Worm (Caenorhabditis elegans): ENCODE data around the gene gly-7.

DNA sequence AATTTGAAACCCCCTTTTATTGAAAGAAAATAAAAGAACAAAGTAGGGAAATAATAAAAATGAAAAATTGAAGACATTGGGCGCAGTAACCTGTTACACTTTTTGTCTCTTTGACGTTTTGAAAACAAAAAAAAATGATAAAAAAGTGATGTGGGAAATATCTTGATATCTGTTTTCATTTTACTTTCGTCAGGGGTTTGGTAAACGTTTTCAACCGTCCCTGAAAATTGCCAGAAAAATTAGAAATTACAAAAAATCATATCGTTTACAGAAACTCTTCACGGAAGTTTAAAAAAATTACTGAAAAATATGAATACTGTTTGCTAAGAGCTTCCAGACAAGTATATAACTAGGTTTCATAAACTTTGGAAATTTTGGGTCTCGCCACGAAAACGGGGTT lies 42.0 kb downstream of the gly-7 start, which contains the start of gene F36H9.4:
- TF ChIP-seq hmg-4 (GFP tag; optimal IDR thresholded peaks at IDR 0.05) (no peak), tbx-11 (GFP tag; IDR thresholded peaks at IDR 0.05) (no peak), scrt-1 (GFP tag; IDR thresholded peaks at IDR 0.05) (no peak), flt-1 (GFP tag; IDR thresholded peaks at IDR 0.05) (no peak), ama-1 (optimal IDR thresholded peaks at IDR 0.05) (no peak), sea-1 (GFP tag; conservative IDR thresholded peaks at IDR 0.05) (no peak), ceh-13 (GFP tag; optimal IDR thresholded peaks at IDR 0.05) (no peak), B0310.2 (tag; optimal IDR thresholded peaks at IDR 0.05) (no peak), pes-1 (GFP tag; IDR thresholded peaks at IDR 0.05) (no peak), tbx-37 (GFP tag; conservative IDR thresholded peaks at IDR 0.05) (no peak)
